Worm (Caenorhabditis elegans): ENCODE measurements around the gene C35D10.1.

- no peak for TF ChIP-seq flt-1 (GFP tag; IDR thresholded peaks at IDR 0.05)
- TF ChIP-seq ztf-23 (GFP tag; IDR thresholded peaks at IDR 0.05) = no peak
- no peak for TF ChIP-seq klf-2 (GFP tag; conservative IDR thresholded peaks at IDR 0.05)
- no peak for TF ChIP-seq med-1 (GFP tag; optimal IDR thresholded peaks at IDR 0.05; ENCODE audit: insufficient read depth)
- no peak for TF ChIP-seq T22C8.4 (GFP tag; IDR thresholded peaks at IDR 0.05)
- TF ChIP-seq ztf-29 (GFP tag; IDR thresholded peaks at IDR 0.05) = no peak
Measured at ce11 chrIII:4909938-4910337, 30.4 kb downstream of the C35D10.1 start, which contains the start of gene F26F4.12.

All from whole organism, midembryonic.